Fruit fly (Drosophila melanogaster) whole organism, embryonic: ENCODE measurements around the gene CG33096.
A peak's percentile ranks its signal among the peaks of the same experiment; 100 is the strongest.

Source experiments
- Atf-2 ChIP-seq: fragments of 200-800 bp; sonication (Bioruptor generic); optimal IDR thresholded peaks from 2 replicates; lab custom pipeline; 2016; ENCODE audit warnings: missing biosample characterization, missing genetic modification characterization
- Atf3 ChIP-seq: fragments of 200-800 bp; sonication (Bioruptor generic); optimal IDR thresholded peaks from 3 replicates; lab custom pipeline; 2016; ENCODE audit warnings: missing biosample characterization, missing genetic modification characterization
- Bgb ChIP-seq: fragments of 200-800 bp; sonication (Bioruptor generic); IDR thresholded peaks from 2 replicates; pipeline ENCODE4 v1.3.6; 2022; ENCODE audit warnings: missing biosample characterization, missing genetic modification characterization; ENCODE audit not compliant: partially characterized antibody
- CG12391 ChIP-seq: fragments of 200-800 bp; sonication (Bioruptor generic); optimal IDR thresholded peaks from 3 replicates; lab custom pipeline; 2018; ENCODE audit warnings: missing biosample characterization, mild to moderate bottlenecking, missing genetic modification characterization, moderate library complexity
- CG14860 ChIP-seq: fragments of 200-800 bp; sonication (Bioruptor generic); IDR thresholded peaks from 3 replicates; pipeline ENCODE4 v1.3.6; 2022; ENCODE audit warnings: missing biosample characterization, missing genetic modification characterization; ENCODE audit not compliant: partially characterized antibody
- CG15514 ChIP-seq: fragments of 200-800 bp; sonication (Bioruptor generic); optimal IDR thresholded peaks from 3 replicates; lab custom pipeline; 2017; ENCODE audit warnings: missing biosample characterization, missing genetic modification characterization, mild to moderate bottlenecking, moderate library complexity, missing genetic modification reagents
- CG17829 ChIP-seq: fragments of 200-800 bp; optimal IDR thresholded peaks from 2 replicates; lab custom pipeline; 2019; ENCODE audit warnings: missing biosample characterization, mild to moderate bottlenecking, missing genetic modification characterization, moderate library complexity
- CG17912 ChIP-seq: fragments of 200-800 bp; sonication (Bioruptor generic); optimal IDR thresholded peaks from 2 replicates; lab custom pipeline; 2018; ENCODE audit warnings: missing biosample characterization, mild to moderate bottlenecking, missing genetic modification characterization
- CG2129 ChIP-seq: fragments of 200-800 bp; sonication (Bioruptor generic); IDR thresholded peaks from 2 replicates; pipeline ENCODE4 v1.3.6; 2022; ENCODE audit warnings: missing biosample characterization, missing genetic modification characterization; ENCODE audit not compliant: partially characterized antibody
- CG31224 ChIP-seq: fragments of 200-800 bp; sonication (Bioruptor generic); IDR thresholded peaks from 2 replicates; pipeline ENCODE4 v1.3.6; 2022; ENCODE audit warnings: missing biosample characterization, missing genetic modification characterization
- CG31441 ChIP-seq: fragments of 200-800 bp; sonication (Bioruptor generic); IDR thresholded peaks from 2 replicates; pipeline ENCODE4 v1.3.6; 2022; ENCODE audit warnings: missing biosample characterization, missing genetic modification characterization
- CG34422 ChIP-seq: fragments of 200-800 bp; sonication (Bioruptor generic); IDR thresholded peaks from 3 replicates; pipeline ENCODE4 v1.3.6; 2022; ENCODE audit warnings: missing biosample characterization, missing genetic modification characterization
- CG4617 ChIP-seq: fragments of 200-800 bp; sonication (Bioruptor generic); optimal IDR thresholded peaks from 3 replicates; lab custom pipeline; 2016; ENCODE audit warnings: missing biosample characterization, missing genetic modification characterization, borderline replicate concordance
- CG6791 ChIP-seq: fragments of 200-800 bp; sonication (Bioruptor generic); IDR thresholded peaks from 3 replicates; pipeline ENCODE4 v1.3.6; 2022; ENCODE audit warnings: missing biosample characterization, missing genetic modification characterization; ENCODE audit not compliant: partially characterized antibody
- CG7745 ChIP-seq: fragments of 200-800 bp; sonication (Bioruptor generic); optimal IDR thresholded peaks from 2 replicates; lab custom pipeline; 2018; ENCODE audit warnings: missing biosample characterization, mild to moderate bottlenecking, missing genetic modification characterization, moderate library complexity
- CG7963 ChIP-seq: fragments of 200-800 bp; sonication (Bioruptor generic); IDR thresholded peaks from 3 replicates; pipeline ENCODE4 v1.3.6; 2022; ENCODE audit warnings: missing biosample characterization, missing genetic modification characterization; ENCODE audit not compliant: partially characterized antibody
- CG8388 ChIP-seq: fragments of 200-800 bp; sonication (Bioruptor generic); optimal IDR thresholded peaks from 2 replicates; lab custom pipeline; 2019; ENCODE audit warnings: missing biosample characterization, mild to moderate bottlenecking, missing genetic modification characterization, moderate library complexity
- CHES-1-like ChIP-seq: fragments of 200-800 bp; sonication (Bioruptor generic); optimal IDR thresholded peaks from 2 replicates; lab custom pipeline; 2016; ENCODE audit warnings: missing biosample characterization, missing genetic modification characterization
- Dip2 ChIP-seq: fragments of 200-800 bp; sonication (Bioruptor generic); IDR thresholded peaks from 2 replicates; pipeline ENCODE4 v1.3.6; 2022; ENCODE audit warnings: missing biosample characterization, missing genetic modification characterization
- Dll ChIP-seq: fragments of 200-800 bp; sonication (Bioruptor generic); IDR thresholded peaks from 4 replicates; pipeline ENCODE4 v1.3.6; 2022; ENCODE audit warnings: missing biosample characterization, missing genetic modification characterization; ENCODE audit not compliant: partially characterized antibody
- Dref ChIP-seq: fragments of 200-800 bp; sonication (Bioruptor generic); IDR thresholded peaks from 2 replicates; pipeline ENCODE4 v1.3.6; 2022; ENCODE audit warnings: missing biosample characterization, missing genetic modification characterization
- E2f1 ChIP-seq: fragments of 200-800 bp; sonication (Bioruptor generic); IDR thresholded peaks from 2 replicates; pipeline ENCODE4 v1.3.6; 2022; ENCODE audit warnings: missing biosample characterization, missing genetic modification characterization
- Hand ChIP-seq: fragments of 200-800 bp; sonication (Bioruptor generic); optimal IDR thresholded peaks from 2 replicates; lab custom pipeline; 2017; ENCODE audit warnings: mild to moderate bottlenecking, missing biosample characterization, missing genetic modification reagents, missing genetic modification characterization
- Jarid2 ChIP-seq: fragments of 200-800 bp; sonication (Bioruptor generic); optimal IDR thresholded peaks from 3 replicates; lab custom pipeline; 2017; ENCODE audit warnings: mild to moderate bottlenecking, missing biosample characterization, missing genetic modification reagents, missing genetic modification characterization
- MESR4 ChIP-seq: fragments of 200-800 bp; sonication (Bioruptor generic); optimal IDR thresholded peaks from 2 replicates; lab custom pipeline; 2018; ENCODE audit warnings: missing biosample characterization, mild to moderate bottlenecking, missing genetic modification characterization, moderate library complexity
- Med ChIP-seq: fragments of 200-800 bp; sonication (Bioruptor generic); peaks from one replicate; lab custom pipeline; 2016; ENCODE audit warnings: missing biosample characterization, missing genetic modification characterization, mild to moderate bottlenecking, inconsistent platforms, moderate library complexity
- Trl ChIP-seq, 3 experiments: fragments of >200 bp in 2 of 3; fragments of 200-800 bp in 1 of 3; sonication (Bioruptor generic) in 1 of 3; optimal IDR thresholded peaks; 2 replicates in 1 of 3; 3 replicates in 2 of 3; lab custom pipeline; 2016 to 2017; ENCODE audit warnings: missing biosample characterization in 1 of 3, missing genetic modification characterization in 1 of 3
- Xrp1 ChIP-seq: fragments of 200-800 bp; sonication (Bioruptor generic); IDR thresholded peaks from 2 replicates; pipeline ENCODE4 v1.3.6; 2022; ENCODE audit warnings: missing biosample characterization, missing genetic modification characterization
- abd-A ChIP-seq: fragments of 200-800 bp; sonication (Bioruptor generic); optimal IDR thresholded peaks from 3 replicates; lab custom pipeline; 2019; ENCODE audit warnings: missing biosample characterization, mild to moderate bottlenecking, missing genetic modification characterization, moderate library complexity
- amos ChIP-seq: fragments of 200-800 bp; sonication (Bioruptor generic); IDR thresholded peaks from 2 replicates; pipeline ENCODE4 v1.3.6; 2022; ENCODE audit warnings: missing biosample characterization, missing genetic modification characterization; ENCODE audit not compliant: partially characterized antibody
- bab2 ChIP-seq: fragments of 200-800 bp; sonication (Bioruptor generic); optimal IDR thresholded peaks from 2 replicates; lab custom pipeline; 2016; ENCODE audit warnings: missing biosample characterization, missing genetic modification characterization
- bbx ChIP-seq: fragments of 200-800 bp; sonication (Bioruptor generic); IDR thresholded peaks from 2 replicates; pipeline ENCODE4 v1.3.6; 2022; ENCODE audit warnings: missing biosample characterization, missing genetic modification characterization; ENCODE audit not compliant: partially characterized antibody
- dati ChIP-seq: fragments of 200-800 bp; sonication (Bioruptor generic); IDR thresholded peaks from 2 replicates; pipeline ENCODE4 v1.3.6; 2022; ENCODE audit warnings: missing biosample characterization, missing genetic modification characterization
- eve ChIP-seq, 2 experiments: fragments of >200 bp; optimal IDR thresholded peaks; 2 replicates each; lab custom pipeline; 2017; ENCODE audit warnings: missing biosample characterization in 2 of 2, missing genetic modification characterization in 2 of 2
- fru ChIP-seq: fragments of >200 bp; optimal IDR thresholded peaks from 2 replicates; lab custom pipeline; 2017
- hb ChIP-seq: fragments of 200-800 bp; sonication (Bioruptor generic); IDR thresholded peaks from 3 replicates; pipeline ENCODE4 v1.3.6; 2022; ENCODE audit warnings: missing biosample characterization, missing genetic modification characterization; ENCODE audit not compliant: partially characterized antibody
- inv ChIP-seq: fragments of 200-800 bp; sonication (Bioruptor generic); IDR thresholded peaks from 2 replicates; pipeline ENCODE4 v1.3.6; 2022; ENCODE audit warnings: missing biosample characterization, missing genetic modification characterization; ENCODE audit not compliant: partially characterized antibody
- ken ChIP-seq: fragments of 200-800 bp; sonication (Bioruptor generic); IDR thresholded peaks from 3 replicates; pipeline ENCODE4 v1.3.6; 2022; ENCODE audit warnings: missing biosample characterization, missing genetic modification characterization
- nerfin-1 ChIP-seq: fragments of 200-800 bp; sonication (Bioruptor generic); optimal IDR thresholded peaks from 3 replicates; lab custom pipeline; 2019; ENCODE audit warnings: missing biosample characterization, mild to moderate bottlenecking, missing genetic modification characterization, moderate library complexity
- nerfin-2 ChIP-seq: fragments of 200-800 bp; sonication (Bioruptor generic); IDR thresholded peaks from 2 replicates; pipeline ENCODE4 v1.3.6; 2022; ENCODE audit warnings: missing biosample characterization, missing genetic modification characterization; ENCODE audit not compliant: partially characterized antibody
- nmo ChIP-seq: fragments of 200-800 bp; sonication (Bioruptor generic); optimal IDR thresholded peaks from 2 replicates; lab custom pipeline; 2018; ENCODE audit warnings: missing biosample characterization, mild to moderate bottlenecking, missing genetic modification characterization, moderate library complexity
- pum ChIP-seq: fragments of 200-800 bp; sonication (Bioruptor generic); optimal IDR thresholded peaks from 2 replicates; lab custom pipeline; 2016; ENCODE audit warnings: missing biosample characterization, missing genetic modification characterization
- pzg ChIP-seq: fragments of 200-800 bp; sonication (Bioruptor generic); optimal IDR thresholded peaks from 3 replicates; lab custom pipeline; 2018; ENCODE audit warnings: missing biosample characterization, mild to moderate bottlenecking, missing genetic modification characterization, moderate library complexity
- sr ChIP-seq: fragments of 200-800 bp; sonication (Bioruptor generic); IDR thresholded peaks from 3 replicates; pipeline ENCODE4 v1.3.6; 2022; ENCODE audit warnings: missing biosample characterization, missing genetic modification characterization
- stwl ChIP-seq: fragments of 200-800 bp; sonication (Bioruptor generic); optimal IDR thresholded peaks from 3 replicates; lab custom pipeline; 2018; ENCODE audit warnings: missing biosample characterization, mild to moderate bottlenecking, missing genetic modification characterization, moderate library complexity
- tin ChIP-seq: fragments of 200-800 bp; sonication (Bioruptor generic); optimal IDR thresholded peaks from 3 replicates; lab custom pipeline; 2016; ENCODE audit warnings: missing biosample characterization, missing genetic modification characterization
- tna ChIP-seq: fragments of 200-800 bp; sonication (Bioruptor generic); IDR thresholded peaks from 2 replicates; pipeline ENCODE4 v1.3.6; 2022; ENCODE audit warnings: missing biosample characterization, missing genetic modification characterization; ENCODE audit not compliant: partially characterized antibody
- vnd ChIP-seq: fragments of 200-800 bp; sonication (Bioruptor generic); IDR thresholded peaks from 3 replicates; pipeline ENCODE4 v1.3.6; 2022; ENCODE audit warnings: missing biosample characterization, missing genetic modification characterization; ENCODE audit not compliant: partially characterized antibody

CG33096 gene

DNA sequence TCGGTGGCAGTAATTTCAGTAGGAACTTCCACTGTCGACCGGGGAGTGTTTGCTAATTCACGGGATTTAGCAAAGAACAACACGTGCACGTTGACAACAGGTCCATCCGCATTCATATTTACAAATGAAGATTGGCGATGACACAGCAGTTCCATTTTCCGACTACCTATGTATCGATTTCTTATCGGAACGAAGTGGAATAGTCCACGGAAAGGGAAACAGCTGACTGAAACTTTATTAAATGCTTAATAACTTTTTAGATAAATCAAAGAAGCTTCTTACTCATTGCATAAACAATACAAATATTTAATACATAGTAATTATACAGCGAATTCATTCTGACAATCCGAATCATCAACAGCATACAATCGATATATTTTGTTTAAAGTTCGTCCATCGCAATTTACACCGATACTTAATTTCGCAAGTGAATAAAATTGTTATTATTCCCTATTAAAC lies 29.8 kb downstream of the CG33096 start, which contains the start of the genes Mocs2A, Mocs2B and Clbn (continued):
- TF ChIP-seq Med (peak; percentile 19), tin (no peak), hb (GFP tag; lab: Robert Waterston, UW) (peak; percentile 59; the same call in 1 of the 3 replicates), stwl (tag; lab: Kevin White, UChicago) (peak; percentile 18), bbx (peak; percentile 62), CG17829 (tag; lab: Kevin White, UChicago) (peak; percentile 12), Dref (GFP tag; lab: Robert Waterston, UW) (peak; percentile 73), nerfin-1 (tag; lab: Kevin White, UChicago) (peak; percentile 6), CG7963 (GFP tag; lab: Robert Waterston, UW) (peak; percentile 57; the same call in 1 of the 3 replicates), CHES-1-like (no peak), CG34422 (GFP tag; lab: Robert Waterston, UW) (peak; percentile 55; the same call in 1 of the 3 replicates), nerfin-2 (GFP tag; lab: Robert Waterston, UW) (peak; percentile 60; the same call in 1 of the 2 replicates), Hand (GFP tag; lab: Kevin White, UChicago) (no peak), Xrp1 (GFP tag; lab: Robert Waterston, UW) (no peak), abd-A (no peak), CG14860 (peak; percentile 75), pzg (GFP tag; lab: Kevin White, UChicago) (peak; percentile 48), CG15514 (GFP tag; lab: Kevin White, UChicago) (peak; percentile 39), Atf-2 (GFP tag; lab: Kevin White, UChicago) (no peak), CG7745 (no peak), vnd (GFP tag; lab: Robert Waterston, UW) (peak; percentile 79), Trl (optimal IDR thresholded peaks at IDR 0.05; lab: Kevin White, UChicago) (no peak), Trl (GFP tag; optimal IDR thresholded peaks at IDR 0.05; lab: Kevin White, UChicago) (no peak), inv (GFP tag; lab: Robert Waterston, UW) (peak; percentile 73), CG31441 (GFP tag; lab: Robert Waterston, UW) (no peak), E2f1 (GFP tag; lab: Robert Waterston, UW) (no peak), sr (GFP tag; lab: Robert Waterston, UW) (no peak), nmo (GFP tag; lab: Kevin White, UChicago) (peak; percentile 14), CG4617 (GFP tag; lab: Kevin White, UChicago) (peak; percentile 30), CG8388 (no peak), tna (GFP tag; lab: Robert Waterston, UW) (peak; percentile 26; the same call in 1 of the 2 replicates), dati (no peak), Jarid2 (peak; percentile 47), Bgb (GFP tag; lab: Robert Waterston, UW) (peak; percentile 69), MESR4 (peak; percentile 70), amos (peak; percentile 68), Dip2 (no peak), CG17912 (GFP tag; lab: Kevin White, UChicago) (no peak), fru (no peak), eve (GFP tag; optimal IDR thresholded peaks at IDR 0.05; lab: Kevin White, UChicago) (no peak), ken (no peak), CG6791 (GFP tag; lab: Robert Waterston, UW) (peak; percentile 66), CG12391 (tag; lab: Kevin White, UChicago) (peak; percentile 21), Atf3 (GFP tag; lab: Kevin White, UChicago) (no peak), Dll (GFP tag; lab: Robert Waterston, UW) (peak; percentile 91), bab2 (GFP tag; lab: Kevin White, UChicago) (no peak), pum (GFP tag; lab: Kevin White, UChicago) (no peak), CG2129 (GFP tag; lab: Robert Waterston, UW) (peak; percentile 75), CG31224 (GFP tag; lab: Robert Waterston, UW) (no peak)
